Worm (Caenorhabditis elegans) whole organism, mixed stage, embryonic: ENCODE data around the gene grl-7.

Source experiments
- ces-1 ChIP-seq: fragments of 150-350 bp; optimal IDR thresholded peaks from 2 replicates; lab custom pipeline; 2014; ENCODE audit warnings: missing biosample characterization, missing genetic modification reagents, missing genetic modification characterization
- drap-1 ChIP-seq: fragments of 200-800 bp; sonication (Bioruptor generic); optimal IDR thresholded peaks from 3 replicates; lab custom pipeline; 2018; ENCODE audit warnings: mild to moderate bottlenecking, missing genetic modification characterization, missing compliant biosample characterization
- elt-3 ChIP-seq: fragments of 150-350 bp; optimal IDR thresholded peaks from 2 replicates; lab custom pipeline; 2014; ENCODE audit warnings: missing biosample characterization, missing genetic modification characterization
- lin-13 ChIP-seq: fragments of 150-350 bp; optimal IDR thresholded peaks from 2 replicates; lab custom pipeline; 2014; ENCODE audit warnings: missing biosample characterization, missing genetic modification characterization
- mab-5 ChIP-seq: fragments of 150-350 bp; optimal IDR thresholded peaks from 2 replicates; lab custom pipeline; 2014; ENCODE audit warnings: missing biosample characterization, missing genetic modification characterization
- snpc-4 ChIP-seq: fragments of 150-350 bp; optimal IDR thresholded peaks from 2 replicates; lab custom pipeline; 2014; ENCODE audit warnings: missing biosample characterization, missing genetic modification characterization
- sptf-1 ChIP-seq: sonication (generic microtip); optimal IDR thresholded peaks from 2 replicates; lab custom pipeline; 2017; ENCODE audit warnings: mild to moderate bottlenecking, missing genetic modification characterization, moderate library complexity, missing compliant biosample characterization
- unc-39 ChIP-seq: fragments of 150-350 bp; optimal IDR thresholded peaks from 2 replicates; lab custom pipeline; 2014; ENCODE audit warnings: missing biosample characterization, missing genetic modification characterization
- unc-62 ChIP-seq: fragments of 150-350 bp; optimal IDR thresholded peaks from 2 replicates; lab custom pipeline; 2014; ENCODE audit warnings: missing biosample characterization, missing genetic modification reagents, missing genetic modification characterization

DNA sequence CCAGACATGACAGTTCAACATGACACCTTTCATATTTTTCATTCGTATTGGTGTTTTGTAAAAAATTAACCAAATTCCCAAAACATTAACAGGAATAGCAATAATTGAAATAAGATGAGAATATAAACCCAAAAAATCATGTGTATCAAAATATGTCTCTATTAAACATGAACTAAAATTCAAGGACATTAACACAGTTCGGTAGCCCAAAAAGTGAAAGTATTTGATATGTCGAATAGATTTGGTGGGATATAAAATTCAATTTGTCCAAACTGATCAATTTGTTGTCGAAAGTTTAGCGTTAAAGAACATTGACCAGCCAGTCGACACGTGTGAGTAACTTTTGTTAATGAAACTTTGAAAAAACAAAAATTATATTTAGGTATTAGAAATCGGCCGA is 44.1 kb downstream of the grl-7 start, which contains the start of gene srh-46:
- TF ChIP-seq unc-39 = no peak
- TF ChIP-seq lin-13 (tag; lab: Kevin White, UChicago) = no peak
- TF ChIP-seq drap-1 (GFP tag; lab: Kevin White, UChicago) = no peak
- no peak for TF ChIP-seq mab-5 (tag; lab: Kevin White, UChicago)
- TF ChIP-seq unc-62 (GFP tag; lab: Kevin White, UChicago) = no peak
- TF ChIP-seq elt-3 (tag; lab: Kevin White, UChicago) = no peak
- no peak for TF ChIP-seq sptf-1 (tag; lab: Kevin White, UChicago)
- TF ChIP-seq ces-1 (GFP tag; lab: Kevin White, UChicago) = no peak
- no peak for TF ChIP-seq snpc-4 (tag; lab: Kevin White, UChicago)
